Worm (Caenorhabditis elegans): ENCODE results near the gene F57B9.8.

F57B9.8 gene

ce11 chrIII:6951435-6951834, 16.3 kb upstream of the F57B9.8 start:
- no peak for TF ChIP-seq T22C8.4 (GFP tag; IDR thresholded peaks at IDR 0.05)
- TF ChIP-seq med-1 (GFP tag; optimal IDR thresholded peaks at IDR 0.05; ENCODE audit: insufficient read depth), result no peak
- no peak for TF ChIP-seq ztf-23 (GFP tag; IDR thresholded peaks at IDR 0.05)
- TF ChIP-seq cog-1 (tag; optimal IDR thresholded peaks at IDR 0.05), result no peak
- TF ChIP-seq ref-1 (GFP tag; conservative IDR thresholded peaks at IDR 0.05), result no peak

- TF ChIP-seq ztf-29 (GFP tag; IDR thresholded peaks at IDR 0.05) (no peak), tab-1 (GFP tag; IDR thresholded peaks at IDR 0.05) (no peak), ref-1 (GFP tag; conservative IDR thresholded peaks at IDR 0.05) (no peak), med-1 (GFP tag; optimal IDR thresholded peaks at IDR 0.05; ENCODE audit: insufficient read depth) (no peak), flt-1 (GFP tag; IDR thresholded peaks at IDR 0.05) (no peak), cog-1 (tag; optimal IDR thresholded peaks at IDR 0.05) (peak; percentile 44)
Observed at ce11 chrIII:6947896-6948295, 12.8 kb upstream of the F57B9.8 start.

DNA sequence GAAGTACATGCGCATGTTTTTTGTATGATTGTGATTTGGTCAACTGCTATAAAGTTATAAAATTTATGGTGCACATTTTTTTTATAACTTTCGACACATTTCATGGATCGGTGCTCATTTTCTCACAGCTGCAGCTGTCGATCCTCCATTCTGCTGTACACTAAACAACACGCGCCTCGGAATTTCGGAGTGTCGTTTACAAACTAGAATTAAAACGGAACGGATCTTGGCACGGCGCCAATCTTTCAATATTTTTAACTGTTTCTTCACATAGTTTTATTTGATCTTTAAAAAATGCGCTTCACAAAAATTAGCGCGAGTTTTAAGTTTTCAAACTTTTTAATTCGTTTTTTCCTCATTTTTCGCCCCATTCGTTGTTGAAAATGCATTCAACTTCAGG, 11.3 kb upstream of the F57B9.8 start, which contains the start of gene let-711:
TSS of gene let-711 (plus strand) at position 337 of the 400 bp plus-strand sequence.
- TF ChIP-seq ztf-29 (GFP tag; IDR thresholded peaks at IDR 0.05) (no peak), flt-1 (GFP tag; IDR thresholded peaks at IDR 0.05) (no peak), med-1 (GFP tag; optimal IDR thresholded peaks at IDR 0.05; ENCODE audit: insufficient read depth) (no peak), cog-1 (tag; optimal IDR thresholded peaks at IDR 0.05) (no peak), tab-1 (GFP tag; IDR thresholded peaks at IDR 0.05) (no peak), ref-1 (GFP tag; conservative IDR thresholded peaks at IDR 0.05) (no peak), klf-2 (GFP tag; conservative IDR thresholded peaks at IDR 0.05) (no peak), T22C8.4 (GFP tag; IDR thresholded peaks at IDR 0.05) (no peak), ztf-23 (GFP tag; IDR thresholded peaks at IDR 0.05) (no peak)

DNA sequence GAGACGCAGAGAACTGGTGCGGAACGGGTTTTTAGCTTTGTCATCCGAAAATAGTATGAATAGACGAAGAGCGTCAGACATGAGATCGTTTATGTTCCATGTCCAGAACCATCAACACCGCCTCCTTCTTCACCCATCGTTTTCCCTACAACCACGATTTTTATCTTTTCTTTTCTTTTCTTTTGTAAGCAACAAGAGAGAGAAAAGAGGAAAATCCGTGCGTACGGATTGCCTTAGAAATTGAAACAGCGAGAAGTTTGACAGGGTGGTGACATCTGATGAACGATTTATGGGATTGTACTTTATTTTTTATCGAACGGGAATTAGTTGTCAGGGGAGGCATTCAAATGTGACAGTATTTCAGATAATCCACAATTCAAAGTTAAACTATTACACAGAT, 10.6 kb upstream of the F57B9.8 start, which contains the start of gene abu-13:
TSS of gene abu-13 (minus strand) at position 152 of the 400 bp plus-strand sequence.
- TF ChIP-seq med-1 (GFP tag; optimal IDR thresholded peaks at IDR 0.05; ENCODE audit: insufficient read depth) (no peak), T22C8.4 (GFP tag; IDR thresholded peaks at IDR 0.05) (no peak), klf-2 (GFP tag; conservative IDR thresholded peaks at IDR 0.05) (no peak), cog-1 (tag; optimal IDR thresholded peaks at IDR 0.05) (no peak), ztf-29 (GFP tag; IDR thresholded peaks at IDR 0.05) (no peak), tab-1 (GFP tag; IDR thresholded peaks at IDR 0.05) (no peak), flt-1 (GFP tag; IDR thresholded peaks at IDR 0.05) (no peak), ref-1 (GFP tag; conservative IDR thresholded peaks at IDR 0.05) (no peak), ztf-23 (GFP tag; IDR thresholded peaks at IDR 0.05) (no peak)

DNA sequence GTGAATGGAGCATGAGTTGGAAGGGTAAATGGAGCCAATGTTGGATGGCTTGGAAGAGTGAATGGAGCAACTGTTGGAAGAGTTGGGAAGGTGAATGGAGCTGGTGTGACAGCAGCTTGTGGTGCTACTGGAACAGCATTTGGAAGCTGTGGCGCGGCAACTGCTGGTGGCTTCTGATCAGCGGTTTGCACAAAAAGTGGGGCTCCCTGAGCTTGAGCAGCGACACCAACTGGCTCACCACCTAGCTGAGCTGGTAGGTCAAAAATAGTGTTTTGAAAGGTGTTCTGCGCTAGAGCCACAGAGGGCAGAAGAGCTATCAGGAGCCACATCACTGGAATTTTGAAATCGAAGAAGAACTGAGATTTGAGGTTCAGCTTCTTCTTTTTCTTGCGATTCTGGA, 10.2 kb upstream of the F57B9.8 start:
- TF ChIP-seq ztf-23 (GFP tag; IDR thresholded peaks at IDR 0.05) (no peak), tab-1 (GFP tag; IDR thresholded peaks at IDR 0.05) (0 out of 2 replicates have a peak, but pooled peaks have one; percentile 46)

DNA sequence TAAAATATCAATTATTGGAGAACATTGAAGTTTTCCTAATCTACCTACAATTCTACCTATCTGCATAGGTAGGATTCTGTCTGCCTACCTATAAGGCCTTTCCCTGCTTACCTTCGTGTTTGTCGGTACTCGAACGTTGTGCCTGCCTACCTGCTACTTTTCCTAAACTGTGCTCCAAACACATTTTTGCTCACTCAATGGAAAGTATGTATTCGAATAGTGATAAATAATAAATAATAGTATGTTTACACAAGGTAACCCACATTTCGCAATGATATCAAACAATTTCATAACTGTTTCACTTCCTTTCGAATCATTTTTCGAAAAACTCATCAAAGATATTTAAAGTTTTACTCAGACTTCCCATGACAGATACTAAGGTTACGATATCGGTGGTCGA, 4.4 kb upstream of the F57B9.8 start, which contains the start of gene F57B9.3:
TSS of gene F57B9.3 (plus strand) at position 301 of the 400 bp plus-strand sequence.
- TF ChIP-seq ref-1 (GFP tag; conservative IDR thresholded peaks at IDR 0.05) (no peak), cog-1 (tag; optimal IDR thresholded peaks at IDR 0.05) (no peak), ztf-23 (GFP tag; IDR thresholded peaks at IDR 0.05) (no peak), T22C8.4 (GFP tag; IDR thresholded peaks at IDR 0.05) (no peak), tab-1 (GFP tag; IDR thresholded peaks at IDR 0.05) (no peak), flt-1 (GFP tag; IDR thresholded peaks at IDR 0.05) (no peak), ztf-29 (GFP tag; IDR thresholded peaks at IDR 0.05) (no peak), klf-2 (GFP tag; conservative IDR thresholded peaks at IDR 0.05) (no peak), med-1 (GFP tag; optimal IDR thresholded peaks at IDR 0.05; ENCODE audit: insufficient read depth) (no peak)

ce11 chrIII:6931896-6932295, 3.2 kb downstream of the F57B9.8 start, which contains the start of gene byn-1:
TSS of gene byn-1 (plus strand) at chrIII:6932001.
- TF ChIP-seq ref-1 (GFP tag; conservative IDR thresholded peaks at IDR 0.05) (no peak), T22C8.4 (GFP tag; IDR thresholded peaks at IDR 0.05) (no peak), med-1 (GFP tag; optimal IDR thresholded peaks at IDR 0.05; ENCODE audit: insufficient read depth) (no peak), ztf-23 (GFP tag; IDR thresholded peaks at IDR 0.05) (no peak), cog-1 (tag; optimal IDR thresholded peaks at IDR 0.05) (no peak), klf-2 (GFP tag; conservative IDR thresholded peaks at IDR 0.05) (no peak), tab-1 (GFP tag; IDR thresholded peaks at IDR 0.05) (no peak), ztf-29 (GFP tag; IDR thresholded peaks at IDR 0.05) (no peak), flt-1 (GFP tag; IDR thresholded peaks at IDR 0.05) (no peak)

DNA sequence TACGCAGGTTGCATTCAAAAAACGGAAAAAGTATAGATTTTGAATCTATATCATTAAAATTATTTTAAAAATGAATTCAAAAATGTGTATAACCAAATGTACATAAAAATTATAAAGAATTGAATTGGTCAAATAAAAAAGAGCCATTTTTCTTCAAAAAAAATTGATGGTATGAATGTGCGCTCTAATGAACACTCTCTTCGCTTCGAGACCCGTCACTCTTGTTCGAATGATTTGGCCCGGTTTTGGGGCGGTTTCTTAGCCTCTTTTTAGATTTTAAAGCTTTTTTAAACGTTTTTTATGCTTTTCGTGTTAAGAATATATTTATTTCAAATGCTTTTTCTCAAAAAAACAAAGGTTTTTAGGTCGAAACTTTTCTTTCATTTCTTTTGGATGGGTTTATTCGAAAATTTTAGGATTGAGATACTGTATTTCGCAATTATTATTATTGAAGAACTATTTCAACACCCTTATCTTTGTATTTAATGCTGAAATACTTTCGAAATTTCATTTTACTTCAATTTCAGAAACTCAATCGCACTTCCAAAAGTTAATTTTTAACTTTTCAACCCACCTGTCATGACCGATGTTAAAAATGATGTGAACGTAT, 5.5 kb downstream of the F57B9.8 start, which contains the start of gene inf-1:
TSS of gene inf-1 (plus strand) at position 577 of the 610 bp plus-strand sequence.
- no peak for TF ChIP-seq klf-2 (GFP tag; conservative IDR thresholded peaks at IDR 0.05)
- no peak for TF ChIP-seq ztf-23 (GFP tag; IDR thresholded peaks at IDR 0.05)
- no peak for TF ChIP-seq T22C8.4 (GFP tag; IDR thresholded peaks at IDR 0.05)
- no peak for TF ChIP-seq ztf-29 (GFP tag; IDR thresholded peaks at IDR 0.05)
- TF ChIP-seq tab-1 (GFP tag; IDR thresholded peaks at IDR 0.05), result no peak
- TF ChIP-seq flt-1 (GFP tag; IDR thresholded peaks at IDR 0.05), result no peak

DNA sequence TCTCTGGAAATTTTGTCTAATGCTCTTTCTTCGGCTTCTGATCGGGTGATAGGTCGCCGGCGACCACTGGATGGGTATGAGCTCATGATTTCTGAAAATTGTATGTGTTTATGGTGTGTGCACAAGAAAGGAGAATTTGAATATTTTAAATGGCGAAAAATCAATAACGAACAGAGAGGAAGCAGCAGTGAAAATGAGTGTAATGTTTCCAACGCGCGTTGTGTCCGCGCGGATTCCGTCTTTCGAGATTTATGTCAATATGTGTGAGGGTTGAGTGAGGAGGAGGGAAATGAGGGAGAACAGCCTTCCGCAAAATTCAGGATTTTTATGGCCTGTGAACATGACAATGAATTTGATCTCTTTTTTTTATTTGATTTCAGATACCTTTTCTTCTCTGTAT, 6.4 kb downstream of the F57B9.8 start, which contains the start of gene flap-1:
TSS of gene flap-1 (minus strand) at position 101 of the 400 bp plus-strand sequence.
- TF ChIP-seq klf-2 (GFP tag; conservative IDR thresholded peaks at IDR 0.05), result no peak
- TF ChIP-seq T22C8.4 (GFP tag; IDR thresholded peaks at IDR 0.05), result peak; percentile 25; the same call in 1 of the 2 replicates

- no peak for TF ChIP-seq tab-1 (GFP tag; IDR thresholded peaks at IDR 0.05)
- TF ChIP-seq cog-1 (tag; optimal IDR thresholded peaks at IDR 0.05), result no peak
- TF ChIP-seq med-1 (GFP tag; optimal IDR thresholded peaks at IDR 0.05; ENCODE audit: insufficient read depth), result no peak
Observed at ce11 chrIII:6914840-6915239, 20.3 kb downstream of the F57B9.8 start.
